Fruit fly (Drosophila melanogaster): ENCODE measurements around the gene Fum4.
A peak's percentile ranks its signal among the peaks of the same experiment; 100 is the strongest.

The Fum4 gene

dm6 chr2L:10200847-10201246 is 9.6 kb upstream of the Fum4 start, which contains the start of the genes Ripalpha and RpL7 (continued):
- TF ChIP-seq bab2 (GFP tag; optimal IDR thresholded peaks at IDR 0.05) (peak; percentile 97), jing (GFP tag; optimal IDR thresholded peaks at IDR 0.05) (peak; percentile 88), CG2875 (GFP tag; optimal IDR thresholded peaks at IDR 0.05) (peak; percentile 99), grn (GFP tag; optimal IDR thresholded peaks at IDR 0.05) (peak; percentile 96), nau (GFP tag; optimal IDR thresholded peaks at IDR 0.05) (peak; percentile 99), CG11723 (GFP tag; optimal IDR thresholded peaks at IDR 0.05) (peak; percentile 98), chm (GFP tag; IDR thresholded peaks at IDR 0.05) (peak; percentile 99), ftz-f1 (GFP tag; optimal IDR thresholded peaks at IDR 0.05) (peak; percentile 97), nerfin-1 (tag; optimal IDR thresholded peaks at IDR 0.05) (peak; percentile 91), h (optimal IDR thresholded peaks at IDR 0.05) (no peak), Hsf (GFP tag; optimal IDR thresholded peaks at IDR 0.05) (peak; percentile 98), CG3407 (GFP tag; optimal IDR thresholded peaks at IDR 0.05) (peak; percentile 98), gcm (GFP tag; optimal IDR thresholded peaks at IDR 0.05) (peak; percentile 92), CG18262 (tag; optimal IDR thresholded peaks at IDR 0.05) (peak; percentile 84), grau (tag; optimal IDR thresholded peaks at IDR 0.05) (peak; percentile 88), corto (GFP tag; optimal IDR thresholded peaks at IDR 0.05) (peak; percentile 85), Nf-YC (tag; optimal IDR thresholded peaks at IDR 0.05) (peak; percentile 81), CG1647 (GFP tag; optimal IDR thresholded peaks at IDR 0.05) (peak; percentile 98), sna (GFP tag; IDR thresholded peaks at IDR 0.05; ENCODE audit: partially characterized antibody) (peak; percentile 75), mld (GFP tag; IDR thresholded peaks at IDR 0.05; ENCODE audit: partially characterized antibody) (peak; percentile 74; the same call in 2 of the 3 replicates), Mrtf (GFP tag; IDR thresholded peaks at IDR 0.05) (peak; percentile 92), CG7357 (GFP tag; IDR thresholded peaks at IDR 0.05) (peak; percentile 80), CG1529 (GFP tag; optimal IDR thresholded peaks at IDR 0.05) (peak; percentile 95), crol (GFP tag; IDR thresholded peaks at IDR 0.05) (no peak; the same call in 1 of the 2 replicates), fu2 (GFP tag; optimal IDR thresholded peaks at IDR 0.05) (peak; percentile 98), CG8290 (GFP tag; optimal IDR thresholded peaks at IDR 0.05) (peak; percentile 96), CG8290 (tag; optimal IDR thresholded peaks at IDR 0.05) (peak; percentile 95 to 99), Opbp (GFP tag; IDR thresholded peaks at IDR 0.05; ENCODE audit: partially characterized antibody) (peak; percentile 98), chinmo (GFP tag; IDR thresholded peaks at IDR 0.05; ENCODE audit: partially characterized antibody) (peak; percentile 91), Ptx1 (GFP tag; IDR thresholded peaks at IDR 0.05) (peak; percentile 95), Max (GFP tag; optimal IDR thresholded peaks at IDR 0.05) (peak; percentile 99), Xbp1 (GFP tag; optimal IDR thresholded peaks at IDR 0.05) (peak; percentile 98), Antp (GFP tag; optimal IDR thresholded peaks at IDR 0.05) (peak; percentile 92), CG2120 (GFP tag; optimal IDR thresholded peaks at IDR 0.05) (peak; percentile 96), klu (GFP tag; IDR thresholded peaks at IDR 0.05) (peak; percentile 84), amos (GFP tag; IDR thresholded peaks at IDR 0.05; ENCODE audit: partially characterized antibody) (peak; percentile 98), usp (GFP tag; optimal IDR thresholded peaks at IDR 0.05) (no peak), CG12219 (GFP tag; optimal IDR thresholded peaks at IDR 0.05) (peak; percentile 95), fd102C (GFP tag; optimal IDR thresholded peaks at IDR 0.05) (peak; percentile 97), ash1 (GFP tag; optimal IDR thresholded peaks at IDR 0.05) (peak; percentile 100), CG2678 (tag; optimal IDR thresholded peaks at IDR 0.05) (peak; percentile 90), tgo (GFP tag; IDR thresholded peaks at IDR 0.05) (peak; percentile 92), crp (GFP tag; optimal IDR thresholded peaks at IDR 0.05) (peak in 1 of 2 experiments; percentile 77), otp (GFP tag; IDR thresholded peaks at IDR 0.05) (peak; percentile 99), CG31365 (tag; optimal IDR thresholded peaks at IDR 0.05) (peak; percentile 89), Doc2 (GFP tag; IDR thresholded peaks at IDR 0.05) (no peak), cas (GFP tag; IDR thresholded peaks at IDR 0.05) (peak; percentile 93), kay (GFP tag; optimal IDR thresholded peaks at IDR 0.05) (peak; percentile 92), CG7987 (GFP tag; optimal IDR thresholded peaks at IDR 0.05) (peak; percentile 100), row (GFP tag; IDR thresholded peaks at IDR 0.05) (peak; percentile 83), CG13296 (GFP tag; optimal IDR thresholded peaks at IDR 0.05) (peak; percentile 97)

Data from whole organism, embryonic.